Worm (Caenorhabditis elegans): ENCODE results near the gene mls-1.

mls-1 gene

ce11 chrIII:7498346-7498745, 38.2 kb downstream of the mls-1 start (continued):
- TF ChIP-seq nhr-19 (GFP tag; conservative IDR thresholded peaks at IDR 0.05) (peak; percentile 84), rnt-1 (tag; optimal IDR thresholded peaks at IDR 0.05) (peak; percentile 86), ztf-11 (tag; optimal IDR thresholded peaks at IDR 0.05) (no peak), nhr-11 (tag; optimal IDR thresholded peaks at IDR 0.05) (peak; percentile 63), xbp-1 (tag; optimal IDR thresholded peaks at IDR 0.05) (peak; percentile 83), mdl-1 (tag; optimal IDR thresholded peaks at IDR 0.05) (peak in 1 of 2 experiments; percentile 93), snu-23 (GFP tag; optimal IDR thresholded peaks at IDR 0.05) (peak; percentile 91), egl-13 (tag; optimal IDR thresholded peaks at IDR 0.05) (peak; percentile 63), tbx-2 (tag; optimal IDR thresholded peaks at IDR 0.05) (peak; percentile 82), ceh-8 (GFP tag; optimal IDR thresholded peaks at IDR 0.05) (no peak), isw-1 (GFP tag; IDR thresholded peaks at IDR 0.05) (peak; percentile 81), fkh-8 (tag; optimal IDR thresholded peaks at IDR 0.05) (peak; percentile 85), C04F5.9 (tag; optimal IDR thresholded peaks at IDR 0.05) (peak; percentile 63), fkh-4 (tag; optimal IDR thresholded peaks at IDR 0.05; ENCODE audit: borderline replicate concordance) (peak; percentile 35), efl-3 (GFP tag; optimal IDR thresholded peaks at IDR 0.05) (no peak), lir-3 (tag; optimal IDR thresholded peaks at IDR 0.05; ENCODE audit: poor library complexity) (peak; percentile 70), C16A3.4 (tag; optimal IDR thresholded peaks at IDR 0.05) (peak; percentile 85), vab-15 (tag; optimal IDR thresholded peaks at IDR 0.05) (peak; percentile 21), sup-37 (GFP tag; optimal IDR thresholded peaks at IDR 0.05) (peak; percentile 62), ama-1 (optimal IDR thresholded peaks at IDR 0.05) (no peak), egl-27 (tag; optimal IDR thresholded peaks at IDR 0.05) (no peak), Y116A8C.19 (tag; optimal IDR thresholded peaks at IDR 0.05; ENCODE audit: borderline replicate concordance) (no peak), unc-86 (tag; optimal IDR thresholded peaks at IDR 0.05) (peak; percentile 73), nhr-47 (tag; optimal IDR thresholded peaks at IDR 0.05) (peak; percentile 86), pax-3 (tag; optimal IDR thresholded peaks at IDR 0.05) (peak; percentile 77), sptf-1 (tag; optimal IDR thresholded peaks at IDR 0.05) (no peak), hlh-17 (GFP tag; optimal IDR thresholded peaks at IDR 0.05; ENCODE audit: borderline replicate concordance) (no peak), unc-98 (GFP tag; IDR thresholded peaks at IDR 0.05) (no peak), nhr-85 (tag) (peak; percentile 88), lin-13 (GFP tag; optimal IDR thresholded peaks at IDR 0.05) (peak; percentile 99), ces-1 (GFP tag; optimal IDR thresholded peaks at IDR 0.05) (no peak), mep-1 (tag; optimal IDR thresholded peaks at IDR 0.05) (peak; percentile 93), unc-130 (tag; optimal IDR thresholded peaks at IDR 0.05) (peak; percentile 59), lin-35 (GFP tag; optimal IDR thresholded peaks at IDR 0.05) (peak; percentile 98 to 99)

ce11 chrIII:7499421-7499902, 39.3 kb downstream of the mls-1 start, which contains the start of the genes C07H6.9 and sap-140:
C07H6.9 (minus strand) TSS chrIII:7499471.
sap-140 (plus strand) TSS chrIII:7499738.
- TF ChIP-seq ets-5 (GFP tag; IDR thresholded peaks at IDR 0.05) = no peak
- TF ChIP-seq pax-3 (tag; optimal IDR thresholded peaks at IDR 0.05) = no peak
- no peak for TF ChIP-seq egl-27 (tag; optimal IDR thresholded peaks at IDR 0.05)
- TF ChIP-seq nhr-71 (tag; optimal IDR thresholded peaks at IDR 0.05) = peak; percentile 92
- TF ChIP-seq ztf-4 (tag; optimal IDR thresholded peaks at IDR 0.05) = peak; percentile 3
- TF ChIP-seq isw-1 (GFP tag; IDR thresholded peaks at IDR 0.05) = peak; percentile 71
- peak in 3 of 6 experiments; percentile 16 to 80 (median 20) for TF ChIP-seq elt-3 (tag; optimal IDR thresholded peaks at IDR 0.05)
- TF ChIP-seq lin-13 (GFP tag; optimal IDR thresholded peaks at IDR 0.05) = peak; percentile 82
- TF ChIP-seq irx-1 (tag; optimal IDR thresholded peaks at IDR 0.05) = peak; percentile 46
- TF ChIP-seq efl-1 (optimal IDR thresholded peaks at IDR 0.05) = peak; percentile 84 to 94
- peak; percentile 92 to 99 for TF ChIP-seq efl-1 (GFP tag; optimal IDR thresholded peaks at IDR 0.05 in 1 of 2)
- peak; percentile 73 for TF ChIP-seq lin-15B (tag; optimal IDR thresholded peaks at IDR 0.05)
- TF ChIP-seq C04F5.9 (tag; optimal IDR thresholded peaks at IDR 0.05) = peak; percentile 51
- TF ChIP-seq ztf-11 (tag; optimal IDR thresholded peaks at IDR 0.05) = peak in 1 of 2 experiments; percentile 62
- peak; percentile 68 for TF ChIP-seq grh-1 (GFP tag; IDR thresholded peaks at IDR 0.05)
- TF ChIP-seq elt-2 (tag; optimal IDR thresholded peaks at IDR 0.05) = peak; percentile 27
- peak; percentile 97 for TF ChIP-seq mep-1 (tag; optimal IDR thresholded peaks at IDR 0.05)
- TF ChIP-seq ceh-8 (GFP tag; optimal IDR thresholded peaks at IDR 0.05) = peak; percentile 82
- peak; percentile 67 for TF ChIP-seq lin-39 (tag; optimal IDR thresholded peaks at IDR 0.05)
- TF ChIP-seq nhr-11 (tag; optimal IDR thresholded peaks at IDR 0.05) = no peak
- peak; percentile 80 for TF ChIP-seq snpc-4 (tag; optimal IDR thresholded peaks at IDR 0.05)
- TF ChIP-seq pag-3 (tag; optimal IDR thresholded peaks at IDR 0.05; ENCODE audit: borderline replicate concordance, insufficient read depth) = no peak
- peak; percentile 93 for TF ChIP-seq nhr-85 (tag)
- peak; percentile 93 to 96 (median 95) for TF ChIP-seq dpl-1 (GFP tag; optimal IDR thresholded peaks at IDR 0.05)
- TF ChIP-seq lin-14 (GFP tag; optimal IDR thresholded peaks at IDR 0.05) = peak; percentile 83
- peak; percentile 84 for TF ChIP-seq blmp-1 (tag; optimal IDR thresholded peaks at IDR 0.05)

Measured in whole organism, L1 larva.